Fruit fly (Drosophila melanogaster) whole organism, embryonic: ENCODE measurements around the gene RapGAP1.
A peak's percentile ranks its signal among the peaks of the same experiment; 100 is the strongest.

Source experiments
- Atf-2 ChIP-seq: fragments of 200-800 bp; sonication (Bioruptor generic); optimal IDR thresholded peaks from 2 replicates; lab custom pipeline; 2016; ENCODE audit warnings: missing biosample characterization, missing genetic modification characterization
- Awh ChIP-seq: fragments of 200-800 bp; sonication (Bioruptor generic); IDR thresholded peaks from 2 replicates; pipeline ENCODE4, ENCODE4 v1.3.6; 2022; ENCODE audit warnings: missing biosample characterization, missing genetic modification characterization
- B-H2 ChIP-seq: fragments of 200-800 bp; sonication (Bioruptor generic); optimal IDR thresholded peaks from 2 replicates; lab custom pipeline; 2018; ENCODE audit warnings: missing biosample characterization, mild to moderate bottlenecking, missing genetic modification characterization
- Bdp1 ChIP-seq: fragments of 200-800 bp; sonication (Bioruptor generic); optimal IDR thresholded peaks from 3 replicates; lab custom pipeline; 2016; ENCODE audit warnings: missing biosample characterization, missing genetic modification characterization
- BtbVII ChIP-seq: fragments of 200-800 bp; sonication (Bioruptor generic); optimal IDR thresholded peaks from 3 replicates; lab custom pipeline; 2017; ENCODE audit warnings: missing biosample characterization, mild to moderate bottlenecking, missing genetic modification characterization
- C15 ChIP-seq: fragments of 200-800 bp; sonication (Bioruptor generic); IDR thresholded peaks from 3 replicates; pipeline ENCODE4 v1.3.6; 2022; ENCODE audit warnings: missing biosample characterization, missing genetic modification characterization
- CG1024 ChIP-seq: fragments of 200-800 bp; sonication (Bioruptor generic); IDR thresholded peaks from 2 replicates; pipeline ENCODE4 v1.3.6; 2022; ENCODE audit warnings: missing biosample characterization, missing genetic modification characterization
- CG11723 ChIP-seq: fragments of 200-800 bp; sonication (Bioruptor generic); optimal IDR thresholded peaks from 2 replicates; lab custom pipeline; 2017; ENCODE audit warnings: missing biosample characterization, mild to moderate bottlenecking, missing genetic modification characterization
- CG13287 ChIP-seq: fragments of 200-800 bp; sonication (Bioruptor generic); IDR thresholded peaks from 2 replicates; pipeline ENCODE4 v1.3.6; 2022; ENCODE audit warnings: missing biosample characterization, missing genetic modification characterization; ENCODE audit not compliant: partially characterized antibody
- CG14965 ChIP-seq: fragments of 200-800 bp; sonication (Bioruptor generic); optimal IDR thresholded peaks from 2 replicates; lab custom pipeline; 2016; ENCODE audit warnings: missing biosample characterization, missing genetic modification characterization, borderline replicate concordance
- CG15073 ChIP-seq: fragments of 200-800 bp; sonication (Bioruptor generic); optimal IDR thresholded peaks from 2 replicates; lab custom pipeline; 2016; ENCODE audit warnings: missing biosample characterization, missing genetic modification characterization
- CG15514 ChIP-seq: fragments of 200-800 bp; sonication (Bioruptor generic); optimal IDR thresholded peaks from 3 replicates; lab custom pipeline; 2017; ENCODE audit warnings: missing biosample characterization, missing genetic modification characterization, mild to moderate bottlenecking, moderate library complexity, missing genetic modification reagents
- CG15601 ChIP-seq: fragments of 200-800 bp; sonication (Bioruptor generic); optimal IDR thresholded peaks from 3 replicates; lab custom pipeline; 2019; ENCODE audit warnings: missing biosample characterization, mild to moderate bottlenecking, missing genetic modification characterization, moderate library complexity
- CG1647 ChIP-seq: fragments of 200-800 bp; sonication (Bioruptor generic); optimal IDR thresholded peaks from 3 replicates; lab custom pipeline; 2016; ENCODE audit warnings: missing biosample characterization, missing genetic modification characterization
- CG16779 ChIP-seq: fragments of 200-800 bp; sonication (Bioruptor generic); IDR thresholded peaks from 2 replicates; pipeline ENCODE4 v1.3.6; 2022; ENCODE audit warnings: missing biosample characterization, missing genetic modification characterization
- CG18619 ChIP-seq: fragments of 200-800 bp; sonication (Bioruptor generic); optimal IDR thresholded peaks from 3 replicates; lab custom pipeline; 2017; ENCODE audit warnings: missing biosample characterization, mild to moderate bottlenecking, missing genetic modification characterization
- CG2199 ChIP-seq: fragments of 200-800 bp; sonication (Bioruptor generic); IDR thresholded peaks from 3 replicates; pipeline ENCODE4 v1.3.6; 2022; ENCODE audit warnings: missing biosample characterization, missing genetic modification characterization
- CG31224 ChIP-seq: fragments of 200-800 bp; sonication (Bioruptor generic); IDR thresholded peaks from 2 replicates; pipeline ENCODE4 v1.3.6; 2022; ENCODE audit warnings: missing biosample characterization, missing genetic modification characterization
- CG32532 ChIP-seq: fragments of 200-800 bp; sonication (Bioruptor generic); IDR thresholded peaks from 2 replicates; pipeline ENCODE4 v1.3.6; 2022; ENCODE audit warnings: missing biosample characterization, missing genetic modification characterization
- CG4617 ChIP-seq: fragments of 200-800 bp; sonication (Bioruptor generic); optimal IDR thresholded peaks from 3 replicates; lab custom pipeline; 2016; ENCODE audit warnings: missing biosample characterization, missing genetic modification characterization, borderline replicate concordance
- CG6813 ChIP-seq: fragments of 200-800 bp; sonication (Bioruptor generic); optimal IDR thresholded peaks from 2 replicates; lab custom pipeline; 2017; ENCODE audit warnings: missing biosample characterization, missing genetic modification characterization, mild to moderate bottlenecking, moderate library complexity, missing genetic modification reagents
- CG8089 ChIP-seq: fragments of 200-800 bp; sonication (Bioruptor generic); optimal IDR thresholded peaks from 3 replicates; lab custom pipeline; 2016; ENCODE audit warnings: missing biosample characterization, missing genetic modification characterization
- CG8359 ChIP-seq: fragments of 200-800 bp; sonication (Bioruptor generic); optimal IDR thresholded peaks from 2 replicates; lab custom pipeline; 2017; ENCODE audit warnings: missing biosample characterization, mild to moderate bottlenecking, missing genetic modification characterization, borderline replicate concordance
- Dref ChIP-seq: fragments of 200-800 bp; sonication (Bioruptor generic); IDR thresholded peaks from 2 replicates; pipeline ENCODE4 v1.3.6; 2022; ENCODE audit warnings: missing biosample characterization, missing genetic modification characterization
- E2f1 ChIP-seq: fragments of 200-800 bp; sonication (Bioruptor generic); IDR thresholded peaks from 2 replicates; pipeline ENCODE4 v1.3.6; 2022; ENCODE audit warnings: missing biosample characterization, missing genetic modification characterization
- Ets65A ChIP-seq: fragments of 200-800 bp; sonication (Bioruptor generic); peaks from one replicate; lab custom pipeline; 2016; ENCODE audit warnings: missing biosample characterization, missing genetic modification characterization
- GATAe ChIP-seq: fragments of 200-800 bp; sonication (Bioruptor generic); conservative IDR thresholded peaks from 2 replicates; pipeline ENCODE4 v1.3.6; 2022; ENCODE audit warnings: missing biosample characterization, missing genetic modification characterization
- MESR4 ChIP-seq: fragments of 200-800 bp; sonication (Bioruptor generic); optimal IDR thresholded peaks from 2 replicates; lab custom pipeline; 2018; ENCODE audit warnings: missing biosample characterization, mild to moderate bottlenecking, missing genetic modification characterization, moderate library complexity
- Side ChIP-seq: fragments of 200-800 bp; sonication (Bioruptor generic); optimal IDR thresholded peaks from 2 replicates; lab custom pipeline; 2016; ENCODE audit warnings: missing biosample characterization, missing genetic modification characterization
- ac ChIP-seq: fragments of 200-800 bp; sonication (Bioruptor generic); optimal IDR thresholded peaks from 3 replicates; lab custom pipeline; 2017; ENCODE audit warnings: missing biosample characterization, mild to moderate bottlenecking, missing genetic modification characterization
- dmrt99B ChIP-seq: fragments of 200-800 bp; sonication (Bioruptor generic); optimal IDR thresholded peaks from 2 replicates; lab custom pipeline; 2018; ENCODE audit warnings: missing biosample characterization, mild to moderate bottlenecking, missing genetic modification characterization, moderate library complexity
- fd64A ChIP-seq: fragments of 200-800 bp; sonication (Bioruptor generic); optimal IDR thresholded peaks from 3 replicates; lab custom pipeline; 2018; ENCODE audit warnings: missing biosample characterization, mild to moderate bottlenecking, missing genetic modification characterization
- ind ChIP-seq: fragments of 200-800 bp; sonication (Bioruptor generic); optimal IDR thresholded peaks from 3 replicates; lab custom pipeline; 2016; ENCODE audit warnings: missing biosample characterization, missing genetic modification characterization
- nmo ChIP-seq: fragments of 200-800 bp; sonication (Bioruptor generic); optimal IDR thresholded peaks from 2 replicates; lab custom pipeline; 2018; ENCODE audit warnings: missing biosample characterization, mild to moderate bottlenecking, missing genetic modification characterization, moderate library complexity
- org-1 ChIP-seq: fragments of 200-800 bp; sonication (Bioruptor generic); optimal IDR thresholded peaks from 2 replicates; lab custom pipeline; 2017; ENCODE audit warnings: missing biosample characterization, missing genetic modification characterization
- p53 ChIP-seq: fragments of 200-800 bp; sonication (Bioruptor generic); optimal IDR thresholded peaks from 2 replicates; lab custom pipeline; 2016; ENCODE audit warnings: missing biosample characterization, missing genetic modification characterization
- sens-2 ChIP-seq: fragments of 200-800 bp; sonication (Bioruptor generic); IDR thresholded peaks from 2 replicates; pipeline ENCODE4 v1.3.6; 2022; ENCODE audit warnings: missing biosample characterization, missing genetic modification characterization
- sim ChIP-seq: fragments of 200-800 bp; sonication (Bioruptor generic); IDR thresholded peaks from 2 replicates; pipeline ENCODE4 v1.3.6; 2022; ENCODE audit warnings: missing biosample characterization, missing genetic modification characterization
- ssp ChIP-seq: fragments of 200-800 bp; sonication (Bioruptor generic); IDR thresholded peaks from 2 replicates; pipeline ENCODE4 v1.3.6; 2022; ENCODE audit warnings: missing biosample characterization, missing genetic modification characterization
- tgo ChIP-seq: fragments of 200-800 bp; sonication (Bioruptor generic); IDR thresholded peaks from 3 replicates; pipeline ENCODE4 v1.3.6; 2022; ENCODE audit warnings: missing biosample characterization, missing genetic modification characterization
- unpg ChIP-seq: fragments of 200-800 bp; sonication (Bioruptor generic); optimal IDR thresholded peaks from 3 replicates; lab custom pipeline; 2018; ENCODE audit warnings: missing biosample characterization, mild to moderate bottlenecking, missing genetic modification characterization, moderate library complexity
- vfl ChIP-seq: fragments of 200-800 bp; sonication (Bioruptor generic); optimal IDR thresholded peaks from 2 replicates; lab custom pipeline; 2016; ENCODE audit warnings: missing biosample characterization, missing genetic modification characterization
- wdn ChIP-seq: fragments of 200-800 bp; sonication (Bioruptor generic); IDR thresholded peaks from 2 replicates; pipeline ENCODE4 v1.3.6; 2022; ENCODE audit warnings: missing biosample characterization, missing genetic modification characterization
- wek ChIP-seq: fragments of 200-800 bp; sonication (Bioruptor generic); optimal IDR thresholded peaks from 3 replicates; lab custom pipeline; 2018; ENCODE audit warnings: missing biosample characterization, mild to moderate bottlenecking, missing genetic modification characterization, moderate library complexity
- zen2 ChIP-seq: fragments of 200-800 bp; sonication (Bioruptor generic); IDR thresholded peaks from 3 replicates; pipeline ENCODE4 v1.3.6; 2022; ENCODE audit warnings: missing biosample characterization, missing genetic modification characterization; ENCODE audit not compliant: partially characterized antibody

Gene RapGAP1

dm6 chr2L:7544267-7544670, 34.5 kb downstream of the RapGAP1 start (continued):
- peak; percentile 19 for TF ChIP-seq dmrt99B (tag; lab: Kevin White, UChicago)
- TF ChIP-seq Ets65A (GFP tag; lab: Kevin White, UChicago): peak; percentile 79
- no peak for TF ChIP-seq org-1 (GFP tag; lab: Kevin White, UChicago)
- TF ChIP-seq Atf-2 (GFP tag; lab: Kevin White, UChicago): peak; percentile 29
- peak; percentile 22; the same call in 1 of the 3 replicates for TF ChIP-seq tgo (GFP tag; lab: Robert Waterston, UW)
- no peak for TF ChIP-seq E2f1
- TF ChIP-seq Bdp1: no peak
- no peak for TF ChIP-seq CG1024 (GFP tag; lab: Robert Waterston, UW)
- no peak for TF ChIP-seq CG4617 (GFP tag; lab: Kevin White, UChicago)
- TF ChIP-seq ssp (GFP tag; lab: Robert Waterston, UW): no peak
- no peak for TF ChIP-seq Dref (GFP tag; lab: Robert Waterston, UW)
- TF ChIP-seq CG31224 (GFP tag; lab: Robert Waterston, UW): no peak
- no peak for TF ChIP-seq CG6813 (GFP tag; lab: Kevin White, UChicago)
- TF ChIP-seq CG8089: no peak
- no peak for TF ChIP-seq GATAe (GFP tag; lab: Robert Waterston, UW)
- TF ChIP-seq CG15514 (GFP tag; lab: Kevin White, UChicago): no peak
- TF ChIP-seq BtbVII (GFP tag; lab: Kevin White, UChicago): no peak
- peak; percentile 13; the same call in 1 of the 2 replicates for TF ChIP-seq sens-2
- no peak for TF ChIP-seq CG16779 (GFP tag; lab: Robert Waterston, UW)
- TF ChIP-seq wek (GFP tag; lab: Kevin White, UChicago): no peak
- peak; percentile 12 for TF ChIP-seq CG15601 (tag; lab: Kevin White, UChicago)
- TF ChIP-seq ac (GFP tag; lab: Kevin White, UChicago): no peak
- TF ChIP-seq B-H2 (GFP tag; lab: Kevin White, UChicago): no peak
- 0 out of 3 replicates have a peak, but pooled peaks have one; percentile 53 for TF ChIP-seq CG2199 (GFP tag; lab: Robert Waterston, UW)
- no peak for TF ChIP-seq CG32532 (GFP tag; lab: Robert Waterston, UW)
- no peak for TF ChIP-seq CG1647 (GFP tag; lab: Kevin White, UChicago)
- no peak for TF ChIP-seq C15 (GFP tag; lab: Robert Waterston, UW)
- TF ChIP-seq Side (GFP tag; lab: Kevin White, UChicago): peak; percentile 28
- no peak for TF ChIP-seq CG14965 (GFP tag; lab: Kevin White, UChicago)
- no peak for TF ChIP-seq zen2 (GFP tag; lab: Robert Waterston, UW)
- TF ChIP-seq CG15073 (GFP tag; lab: Kevin White, UChicago): no peak
- no peak for TF ChIP-seq CG18619
- TF ChIP-seq CG8359: peak; percentile 25
- no peak for TF ChIP-seq fd64A (GFP tag; lab: Kevin White, UChicago)
- no peak for TF ChIP-seq CG11723 (GFP tag; lab: Kevin White, UChicago)
- TF ChIP-seq unpg (GFP tag; lab: Kevin White, UChicago): peak; percentile 45
- TF ChIP-seq vfl (GFP tag; lab: Kevin White, UChicago): no peak
- no peak for TF ChIP-seq sim
- TF ChIP-seq nmo: peak; percentile 9
- no peak for TF ChIP-seq p53
- no peak for TF ChIP-seq ind (GFP tag; lab: Kevin White, UChicago)
- no peak for TF ChIP-seq MESR4
- no peak for TF ChIP-seq Awh (GFP tag; lab: Robert Waterston, UW)
- no peak for TF ChIP-seq wdn (GFP tag; lab: Robert Waterston, UW)
- no peak for TF ChIP-seq CG13287
- TF ChIP-seq, all 482 proteins: peak for 102
